Fruit fly (Drosophila melanogaster): ENCODE data around the gene Csl4.

The Csl4 gene

dm6 chr2L:11155166-11155958 is 32.0 kb upstream of the Csl4 start, which contains the start of gene CG6287 (continued):
- TF ChIP-seq Atf6 (GFP tag; IDR thresholded peaks at IDR 0.05) (no peak), CG4282 (GFP tag; optimal IDR thresholded peaks at IDR 0.05) (no peak), CG17186 (GFP tag; optimal IDR thresholded peaks at IDR 0.05) (no peak), Stat92E (GFP tag; optimal IDR thresholded peaks at IDR 0.05) (no peak), dati (GFP tag; IDR thresholded peaks at IDR 0.05) (no peak), CG13424 (tag; optimal IDR thresholded peaks at IDR 0.05) (no peak), CG1602 (GFP tag; optimal IDR thresholded peaks at IDR 0.05) (peak; percentile 6), pb (GFP tag; optimal IDR thresholded peaks at IDR 0.05) (no peak)

- TF ChIP-seq Deaf1 (tag; optimal IDR thresholded peaks at IDR 0.05), result peak; percentile 84
- peak; percentile 54 for TF ChIP-seq scrt (GFP tag; optimal IDR thresholded peaks at IDR 0.05)
- TF ChIP-seq tgo (GFP tag; IDR thresholded peaks at IDR 0.05), result no peak
Measured at dm6 chr2L:11148969-11149368, 25.6 kb upstream of the Csl4 start, which contains the start of gene Gyc32E. Gene Gyc32E (minus strand): TSS chr2L:11149101.

dm6 chr2L:11145317-11145716 is 21.9 kb upstream of the Csl4 start, which contains the start of gene CG31867:
Gene CG31867 (minus strand): TSS chr2L:11145417.
- TF ChIP-seq YL-1 (GFP tag; optimal IDR thresholded peaks at IDR 0.05), result no peak
- TF ChIP-seq CG7372 (GFP tag; IDR thresholded peaks at IDR 0.05), result no peak
- TF ChIP-seq Doc2 (GFP tag; IDR thresholded peaks at IDR 0.05), result no peak
- TF ChIP-seq ems (GFP tag; optimal IDR thresholded peaks at IDR 0.05), result no peak

- TF ChIP-seq CG2199 (GFP tag; IDR thresholded peaks at IDR 0.05) (peak; percentile 52; the same call in 1 of the 3 replicates), chinmo (GFP tag; IDR thresholded peaks at IDR 0.05; ENCODE audit: partially characterized antibody) (peak; percentile 34; the same call in 1 of the 4 replicates), Ets65A (GFP tag) (peak; percentile 40), her (GFP tag; optimal IDR thresholded peaks at IDR 0.05) (no peak)
Measured at dm6 chr2L:11136093-11136492, 12.7 kb upstream of the Csl4 start, which contains the start of gene hgo. Gene hgo (plus strand): TSS chr2L:11136393.

dm6 chr2L:11130151-11131008 is 7.0 kb upstream of the Csl4 start, which contains the start of the genes RfC38 and CG4751:
Gene RfC38 (minus strand): TSS chr2L:11130645.
Gene CG4751 (plus strand): TSS chr2L:11130737.
- peak; percentile 3 for TF ChIP-seq CG9727 (GFP tag; optimal IDR thresholded peaks at IDR 0.05)
- TF ChIP-seq CG16815 (GFP tag; optimal IDR thresholded peaks at IDR 0.05), result no peak
- peak; percentile 39; the same call in 1 of the 2 replicates for TF ChIP-seq CG2129 (GFP tag; IDR thresholded peaks at IDR 0.05; ENCODE audit: partially characterized antibody)
- TF ChIP-seq org-1 (GFP tag; optimal IDR thresholded peaks at IDR 0.05), result no peak
- TF ChIP-seq Jarid2 (GFP tag; optimal IDR thresholded peaks at IDR 0.05), result peak; percentile 8
- no peak for TF ChIP-seq ara (GFP tag; IDR thresholded peaks at IDR 0.05)
- no peak for TF ChIP-seq Lim3 (GFP tag; IDR thresholded peaks at IDR 0.05)
- TF ChIP-seq tin (GFP tag; optimal IDR thresholded peaks at IDR 0.05), result no peak
- TF ChIP-seq Ravus (GFP tag; IDR thresholded peaks at IDR 0.05), result no peak
- TF ChIP-seq Oaz (GFP tag; IDR thresholded peaks at IDR 0.05), result no peak
- TF ChIP-seq Spps (tag; optimal IDR thresholded peaks at IDR 0.05), result no peak
- no peak for TF ChIP-seq fd102C (GFP tag; optimal IDR thresholded peaks at IDR 0.05)
- no peak for TF ChIP-seq CG12744 (GFP tag; optimal IDR thresholded peaks at IDR 0.05)
- TF ChIP-seq Asciz (GFP tag; optimal IDR thresholded peaks at IDR 0.05), result no peak
- peak; percentile 94 for TF ChIP-seq CG4617 (GFP tag; optimal IDR thresholded peaks at IDR 0.05; ENCODE audit: borderline replicate concordance)
- TF ChIP-seq CG13894 (tag; optimal IDR thresholded peaks at IDR 0.05), result no peak
- no peak for TF ChIP-seq CG33213 (GFP tag; optimal IDR thresholded peaks at IDR 0.05)
- TF ChIP-seq Ssrp (tag; optimal IDR thresholded peaks at IDR 0.05), result no peak
- no peak for TF ChIP-seq run (tag; optimal IDR thresholded peaks at IDR 0.05)
- no peak for TF ChIP-seq btn (GFP tag; optimal IDR thresholded peaks at IDR 0.05)
- TF ChIP-seq CG2202 (tag; optimal IDR thresholded peaks at IDR 0.05), result no peak
- peak; percentile 73 for TF ChIP-seq BEAF-32 (GFP tag; optimal IDR thresholded peaks at IDR 0.05)

Data from whole organism, embryonic.